Fruit fly (Drosophila melanogaster) whole organism, embryonic: ENCODE data around the gene Gr61a.
A peak's percentile ranks its signal among the peaks of the same experiment; 100 is the strongest.

ENCODE experiments used
- Bdp1 ChIP-seq: fragments of 200-800 bp; sonication (Bioruptor generic); optimal IDR thresholded peaks from 3 replicates; lab custom pipeline; 2016; ENCODE audit warnings: missing biosample characterization, missing genetic modification characterization
- Blimp-1 ChIP-seq: fragments of 200-800 bp; sonication (Bioruptor generic); optimal IDR thresholded peaks from 3 replicates; lab custom pipeline; 2018; ENCODE audit warnings: missing biosample characterization, missing genetic modification characterization, mild to moderate bottlenecking, moderate library complexity, missing genetic modification reagents
- CG10147 ChIP-seq: fragments of 200-800 bp; sonication (Bioruptor generic); optimal IDR thresholded peaks from 2 replicates; lab custom pipeline; 2019; ENCODE audit warnings: missing biosample characterization, mild to moderate bottlenecking, missing genetic modification characterization, moderate library complexity
- CG1024 ChIP-seq: fragments of 200-800 bp; sonication (Bioruptor generic); IDR thresholded peaks from 2 replicates; pipeline ENCODE4 v1.3.6; 2022; ENCODE audit warnings: missing biosample characterization, missing genetic modification characterization
- CG10462 ChIP-seq: fragments of 200-800 bp; sonication (Bioruptor generic); optimal IDR thresholded peaks from 2 replicates; lab custom pipeline; 2016; ENCODE audit warnings: missing biosample characterization, missing genetic modification characterization
- CG11560 ChIP-seq: fragments of 200-800 bp; sonication (Bioruptor generic); IDR thresholded peaks from 3 replicates; pipeline ENCODE4 v1.3.6; 2022; ENCODE audit warnings: missing biosample characterization, missing genetic modification characterization
- CG11695 ChIP-seq: fragments of 200-800 bp; sonication (Bioruptor generic); IDR thresholded peaks from 3 replicates; pipeline ENCODE4 v1.3.6; 2022; ENCODE audit warnings: missing biosample characterization, missing genetic modification characterization
- CG12071 ChIP-seq: fragments of 200-800 bp; sonication (Bioruptor generic); optimal IDR thresholded peaks from 3 replicates; lab custom pipeline; 2018; ENCODE audit warnings: missing biosample characterization, mild to moderate bottlenecking, missing genetic modification characterization
- CG12659 ChIP-seq: fragments of 200-800 bp; sonication (Bioruptor generic); optimal IDR thresholded peaks from 3 replicates; lab custom pipeline; 2017; ENCODE audit warnings: mild to moderate bottlenecking, missing biosample characterization, missing genetic modification reagents, missing genetic modification characterization
- CG14965 ChIP-seq: fragments of 200-800 bp; sonication (Bioruptor generic); optimal IDR thresholded peaks from 2 replicates; lab custom pipeline; 2016; ENCODE audit warnings: missing biosample characterization, missing genetic modification characterization, borderline replicate concordance
- CG1603 ChIP-seq: fragments of 200-800 bp; sonication (Bioruptor generic); optimal IDR thresholded peaks from 2 replicates; lab custom pipeline; 2019; ENCODE audit warnings: missing biosample characterization, mild to moderate bottlenecking, missing genetic modification characterization, moderate library complexity
- CG16815 ChIP-seq: fragments of 200-800 bp; sonication (Bioruptor generic); optimal IDR thresholded peaks from 3 replicates; lab custom pipeline; 2017; ENCODE audit warnings: missing biosample characterization, mild to moderate bottlenecking, missing genetic modification characterization
- CG17568 ChIP-seq: fragments of 200-800 bp; sonication (Bioruptor generic); optimal IDR thresholded peaks from 2 replicates; lab custom pipeline; 2018; ENCODE audit warnings: missing biosample characterization, mild to moderate bottlenecking, missing genetic modification characterization, moderate library complexity
- CG18599 ChIP-seq: fragments of 200-800 bp; sonication (Bioruptor generic); optimal IDR thresholded peaks from 3 replicates; lab custom pipeline; 2017; ENCODE audit warnings: missing biosample characterization, missing genetic modification characterization, mild to moderate bottlenecking, moderate library complexity, missing genetic modification reagents
- CG2129 ChIP-seq: fragments of 200-800 bp; sonication (Bioruptor generic); IDR thresholded peaks from 2 replicates; pipeline ENCODE4 v1.3.6; 2022; ENCODE audit warnings: missing biosample characterization, missing genetic modification characterization; ENCODE audit not compliant: partially characterized antibody
- CG3163 ChIP-seq: fragments of 200-800 bp; sonication (Bioruptor generic); optimal IDR thresholded peaks from 3 replicates; lab custom pipeline; 2016; ENCODE audit warnings: missing biosample characterization, missing genetic modification characterization
- CG4424 ChIP-seq: fragments of 200-800 bp; sonication (Bioruptor generic); optimal IDR thresholded peaks from 3 replicates; lab custom pipeline; 2016; ENCODE audit warnings: missing biosample characterization, missing genetic modification characterization
- CG4730 ChIP-seq: fragments of 200-800 bp; sonication (Bioruptor generic); IDR thresholded peaks from 2 replicates; pipeline ENCODE4 v1.3.6; 2022; ENCODE audit warnings: missing biosample characterization, missing genetic modification characterization
- CG6272 ChIP-seq: fragments of 200-800 bp; sonication (Bioruptor generic); IDR thresholded peaks from 2 replicates; pipeline ENCODE4 v1.3.6; 2022; ENCODE audit warnings: missing biosample characterization, missing genetic modification characterization
- CG7928 ChIP-seq: fragments of 200-800 bp; sonication (Bioruptor generic); optimal IDR thresholded peaks from 2 replicates; lab custom pipeline; 2017; ENCODE audit warnings: missing biosample characterization, mild to moderate bottlenecking, missing genetic modification characterization
- CG8281 ChIP-seq: fragments of 200-800 bp; sonication (Bioruptor generic); optimal IDR thresholded peaks from 2 replicates; lab custom pipeline; 2018; ENCODE audit warnings: missing biosample characterization, mild to moderate bottlenecking, missing genetic modification characterization, moderate library complexity
- Dbx ChIP-seq: fragments of 200-800 bp; sonication (Bioruptor generic); IDR thresholded peaks from 3 replicates; pipeline ENCODE4 v1.3.6; 2022; ENCODE audit warnings: missing biosample characterization, missing genetic modification characterization
- Deaf1 ChIP-seq: fragments of 200-800 bp; optimal IDR thresholded peaks from 3 replicates; lab custom pipeline; 2019; ENCODE audit warnings: missing biosample characterization, mild to moderate bottlenecking, missing genetic modification characterization, moderate library complexity
- Eip74EF ChIP-seq, 2 experiments: fragments of 200-800 bp in 1 of 2; fragments of >200 bp in 1 of 2; sonication (Bioruptor generic) in 1 of 2; optimal IDR thresholded peaks; 2 replicates each; lab custom pipeline; 2017 to 2019; ENCODE audit warnings: missing biosample characterization in 2 of 2, missing genetic modification characterization in 2 of 2, mild to moderate bottlenecking in 1 of 2, moderate library complexity in 1 of 2
- Fer3 ChIP-seq: fragments of 200-800 bp; sonication (Bioruptor generic); optimal IDR thresholded peaks from 2 replicates; lab custom pipeline; 2018; ENCODE audit warnings: missing biosample characterization, mild to moderate bottlenecking, missing genetic modification characterization, moderate library complexity
- H2.0 ChIP-seq: fragments of 200-800 bp; sonication (Bioruptor generic); IDR thresholded peaks from 2 replicates; pipeline ENCODE4 v1.3.6; 2022; ENCODE audit warnings: missing biosample characterization, missing genetic modification characterization
- Hmr ChIP-seq: fragments of 200-800 bp; sonication (Bioruptor generic); optimal IDR thresholded peaks from 3 replicates; lab custom pipeline; 2017; ENCODE audit warnings: mild to moderate bottlenecking, missing biosample characterization, missing genetic modification reagents, missing genetic modification characterization
- Hr78 ChIP-seq, 2 experiments: fragments of 200-800 bp in 1 of 2; fragments of >200 bp in 1 of 2; sonication (Bioruptor generic) in 1 of 2; optimal IDR thresholded peaks; 2 replicates each; lab custom pipeline; 2017 to 2019; ENCODE audit warnings: missing biosample characterization in 2 of 2, missing genetic modification characterization in 2 of 2, mild to moderate bottlenecking in 1 of 2, moderate library complexity in 1 of 2
- MBD-R2 ChIP-seq: fragments of 200-800 bp; sonication (Bioruptor generic); IDR thresholded peaks from 2 replicates; pipeline ENCODE4 v1.3.6; 2022; ENCODE audit warnings: missing biosample characterization, missing genetic modification characterization
- Med ChIP-seq: fragments of 200-800 bp; sonication (Bioruptor generic); peaks from one replicate; lab custom pipeline; 2016; ENCODE audit warnings: missing biosample characterization, missing genetic modification characterization, mild to moderate bottlenecking, inconsistent platforms, moderate library complexity
- NK7.1 ChIP-seq: fragments of 200-800 bp; sonication (Bioruptor generic); optimal IDR thresholded peaks from 3 replicates; lab custom pipeline; 2016; ENCODE audit warnings: missing biosample characterization, missing genetic modification characterization
- Six4 ChIP-seq: fragments of 200-800 bp; sonication (Bioruptor generic); optimal IDR thresholded peaks from 2 replicates; lab custom pipeline; 2016; ENCODE audit warnings: missing biosample characterization, missing genetic modification characterization
- ara ChIP-seq: fragments of 200-800 bp; sonication (Bioruptor generic); IDR thresholded peaks from 2 replicates; pipeline ENCODE4 v1.3.6; 2022; ENCODE audit warnings: missing biosample characterization, missing genetic modification characterization
- ci ChIP-seq: fragments of 200-800 bp; sonication (Bioruptor generic); IDR thresholded peaks from 3 replicates; pipeline ENCODE4 v1.3.6; 2022; ENCODE audit warnings: missing biosample characterization, missing genetic modification characterization
- crc ChIP-seq: fragments of 200-800 bp; sonication (Bioruptor generic); optimal IDR thresholded peaks from 2 replicates; lab custom pipeline; 2016; ENCODE audit warnings: missing biosample characterization, missing genetic modification characterization
- crol ChIP-seq: fragments of 200-800 bp; sonication (Bioruptor generic); IDR thresholded peaks from 2 replicates; pipeline ENCODE4 v1.3.6; 2022; ENCODE audit warnings: missing biosample characterization, missing genetic modification characterization
- gce ChIP-seq: fragments of 200-800 bp; sonication (Bioruptor generic); IDR thresholded peaks from 3 replicates; pipeline ENCODE4 v1.3.6; 2022; ENCODE audit warnings: missing biosample characterization, missing genetic modification characterization
- gfzf ChIP-seq: fragments of 200-800 bp; sonication (Bioruptor generic); optimal IDR thresholded peaks from 2 replicates; lab custom pipeline; 2016; ENCODE audit warnings: missing biosample characterization, mild to moderate bottlenecking, missing genetic modification characterization, moderate library complexity
- grn ChIP-seq: fragments of 200-800 bp; sonication (Bioruptor generic); optimal IDR thresholded peaks from 3 replicates; lab custom pipeline; 2017; ENCODE audit warnings: missing biosample characterization, missing genetic modification characterization
- hth ChIP-seq: fragments of >200 bp; optimal IDR thresholded peaks from 2 replicates; lab custom pipeline; 2017; ENCODE audit warnings: inconsistent platforms
- lmd ChIP-seq: fragments of 200-800 bp; sonication (Bioruptor generic); IDR thresholded peaks from 2 replicates; pipeline ENCODE4 v1.3.6; 2022; ENCODE audit warnings: missing biosample characterization, missing genetic modification characterization
- maf-S ChIP-seq: fragments of 200-800 bp; sonication (Bioruptor generic); optimal IDR thresholded peaks from 2 replicates; lab custom pipeline; 2016; ENCODE audit warnings: missing biosample characterization, missing genetic modification characterization
- mirr ChIP-seq: fragments of 200-800 bp; sonication (Bioruptor generic); optimal IDR thresholded peaks from 3 replicates; lab custom pipeline; 2018; ENCODE audit warnings: missing biosample characterization, mild to moderate bottlenecking, missing genetic modification characterization
- p53 ChIP-seq: fragments of 200-800 bp; sonication (Bioruptor generic); optimal IDR thresholded peaks from 2 replicates; lab custom pipeline; 2016; ENCODE audit warnings: missing biosample characterization, missing genetic modification characterization
- pnt ChIP-seq: fragments of 200-800 bp; sonication (Bioruptor generic); optimal IDR thresholded peaks from 3 replicates; lab custom pipeline; 2016; ENCODE audit warnings: missing biosample characterization, missing genetic modification characterization
- pros ChIP-seq: fragments of 200-800 bp; sonication (Bioruptor generic); optimal IDR thresholded peaks from 3 replicates; lab custom pipeline; 2019; ENCODE audit warnings: missing biosample characterization, mild to moderate bottlenecking, missing genetic modification characterization, moderate library complexity
- row ChIP-seq: fragments of 200-800 bp; sonication (Bioruptor generic); IDR thresholded peaks from 3 replicates; pipeline ENCODE4 v1.3.6; 2022; ENCODE audit warnings: missing biosample characterization, missing genetic modification characterization
- seq ChIP-seq: fragments of 200-800 bp; sonication (Bioruptor generic); IDR thresholded peaks from 2 replicates; pipeline ENCODE4 v1.3.6; 2022; ENCODE audit warnings: missing biosample characterization, missing genetic modification characterization
- slp2 ChIP-seq: fragments of 200-800 bp; sonication (Bioruptor generic); optimal IDR thresholded peaks from 2 replicates; lab custom pipeline; 2016; ENCODE audit warnings: missing biosample characterization, missing genetic modification characterization
- tap ChIP-seq: fragments of 200-800 bp; optimal IDR thresholded peaks from 3 replicates; lab custom pipeline; 2019; ENCODE audit warnings: missing biosample characterization, mild to moderate bottlenecking, missing genetic modification characterization, moderate library complexity

Gene Gr61a

dm6 chr3L:887423-888097, 46.3 kb downstream of the Gr61a start (continued):
- no peak for TF ChIP-seq CG4730 (GFP tag; lab: Robert Waterston, UW)
- TF ChIP-seq CG10147 (GFP tag; lab: Kevin White, UChicago), result no peak
- TF ChIP-seq NK7.1, result no peak
- peak; percentile 25 for TF ChIP-seq tap (tag; lab: Kevin White, UChicago)
- TF ChIP-seq slp2 (GFP tag; lab: Kevin White, UChicago), result no peak
- peak in 1 of 2 experiments; percentile 87 for TF ChIP-seq Hr78 (GFP tag; optimal IDR thresholded peaks at IDR 0.05; lab: Kevin White, UChicago)
- no peak for TF ChIP-seq seq
- TF ChIP-seq maf-S (GFP tag; lab: Kevin White, UChicago), result no peak
- TF ChIP-seq Deaf1 (tag; lab: Kevin White, UChicago), result no peak
- no peak for TF ChIP-seq CG2129 (GFP tag; lab: Robert Waterston, UW)
- no peak for TF ChIP-seq crc (GFP tag; lab: Kevin White, UChicago)
- TF ChIP-seq CG8281, result no peak
- peak; percentile 65 for TF ChIP-seq mirr (GFP tag; lab: Kevin White, UChicago)
- no peak for TF ChIP-seq CG4424 (GFP tag; lab: Kevin White, UChicago)
- no peak for TF ChIP-seq Dbx (GFP tag; lab: Robert Waterston, UW)
- no peak for TF ChIP-seq CG14965 (GFP tag; lab: Kevin White, UChicago)
- no peak for TF ChIP-seq CG1024
- no peak for TF ChIP-seq row (GFP tag; lab: Robert Waterston, UW)
- TF ChIP-seq H2.0 (GFP tag; lab: Robert Waterston, UW), result no peak
- TF ChIP-seq pnt, result no peak
- TF ChIP-seq CG17568 (GFP tag; lab: Kevin White, UChicago), result no peak
- no peak for TF ChIP-seq CG16815 (GFP tag; lab: Kevin White, UChicago)
- TF ChIP-seq Eip74EF (GFP tag; optimal IDR thresholded peaks at IDR 0.05; lab: Kevin White, UChicago), result peak in 1 of 2 experiments; percentile 34
- no peak for TF ChIP-seq CG10462 (GFP tag; lab: Kevin White, UChicago)
- 0 out of 2 replicates have a peak, but pooled peaks have one; percentile 15 for TF ChIP-seq crol (GFP tag; lab: Robert Waterston, UW)
- no peak for TF ChIP-seq CG6272 (GFP tag; lab: Robert Waterston, UW)
- TF ChIP-seq CG12659 (GFP tag; lab: Kevin White, UChicago), result no peak
- TF ChIP-seq ara, result no peak
- TF ChIP-seq CG3163 (GFP tag; lab: Kevin White, UChicago), result no peak
- TF ChIP-seq gfzf (GFP tag; lab: Kevin White, UChicago), result no peak
- no peak for TF ChIP-seq Bdp1 (GFP tag; lab: Kevin White, UChicago)
- no peak for TF ChIP-seq CG11695 (GFP tag; lab: Robert Waterston, UW)
- no peak for TF ChIP-seq CG7928 (GFP tag; lab: Kevin White, UChicago)
- no peak for TF ChIP-seq lmd (GFP tag; lab: Robert Waterston, UW)
- no peak for TF ChIP-seq Blimp-1 (GFP tag; lab: Kevin White, UChicago)
- peak; percentile 85 for TF ChIP-seq grn
- no peak for TF ChIP-seq hth (lab: Kevin White, UChicago)
- no peak for TF ChIP-seq Six4
- no peak for TF ChIP-seq MBD-R2 (GFP tag; lab: Robert Waterston, UW)
- TF ChIP-seq CG12071 (GFP tag; lab: Kevin White, UChicago), result peak; percentile 10
- peak; percentile 54 for TF ChIP-seq Med
- TF ChIP-seq gce (GFP tag; lab: Robert Waterston, UW), result 0 out of 3 replicates have a peak, but pooled peaks have one; percentile 12
- peak; percentile 29 for TF ChIP-seq Hmr (GFP tag; lab: Kevin White, UChicago)
- no peak for TF ChIP-seq Fer3 (tag; lab: Kevin White, UChicago)
- no peak for TF ChIP-seq p53
- TF ChIP-seq ci (GFP tag; lab: Robert Waterston, UW), result 0 out of 3 replicates have a peak, but pooled peaks have one; percentile 17
- peak; percentile 32 for TF ChIP-seq CG18599
- no peak for TF ChIP-seq CG1603 (tag; lab: Kevin White, UChicago)
- peak; percentile 12 for TF ChIP-seq pros
- TF ChIP-seq CG11560 (tag; lab: Robert Waterston, UW), result no peak
